Fruit fly (Drosophila melanogaster): ENCODE data around the gene MED1.

DNA sequence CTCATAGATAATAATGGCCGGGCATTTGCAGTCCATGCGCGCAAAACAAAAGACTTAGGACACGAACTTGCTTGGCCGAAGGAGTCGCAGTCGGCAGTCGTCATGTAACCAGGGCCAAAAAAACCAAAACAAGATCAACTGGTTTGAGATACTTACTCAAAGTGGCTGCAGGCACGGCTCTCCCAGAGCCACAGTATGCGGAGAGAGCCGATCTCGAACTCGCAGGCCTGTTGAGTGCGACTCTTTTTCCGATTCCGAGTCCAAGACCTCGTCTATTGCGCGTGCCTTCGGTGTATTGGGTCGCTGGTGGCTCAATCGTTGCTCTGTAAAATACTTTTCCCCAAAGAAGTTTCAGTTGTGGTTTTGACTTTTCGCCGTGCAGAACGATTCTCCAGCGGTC is 10.4 kb upstream of the MED1 start, which contains the start of gene CG43980:
- TF ChIP-seq kay (GFP tag; ENCODE audit: borderline replicate concordance) (no peak), toe (GFP tag; optimal IDR thresholded peaks at IDR 0.05) (no peak), Mnt (GFP tag; optimal IDR thresholded peaks at IDR 0.05) (no peak)
